Worm (Caenorhabditis elegans): ENCODE measurements around the gene Y66C5A.1.

ce11 chrX:14460412-14460811, 5.1 kb upstream of the Y66C5A.1 start, which contains the start of gene Y66C5A.2:
- TF ChIP-seq W03F9.2 (tag; optimal IDR thresholded peaks at IDR 0.05) = no peak
- no peak for TF ChIP-seq him-1 (tag; optimal IDR thresholded peaks at IDR 0.05)
- TF ChIP-seq dao-5 (tag; optimal IDR thresholded peaks at IDR 0.05) = no peak
